Fruit fly (Drosophila melanogaster): ENCODE data around the gene Dhps.
"Not testable (repeated sequence)": the region's sequence is repeated elsewhere in the genome, so short reads cannot be mapped to it uniquely, and the experiment has no call there.

DNA sequence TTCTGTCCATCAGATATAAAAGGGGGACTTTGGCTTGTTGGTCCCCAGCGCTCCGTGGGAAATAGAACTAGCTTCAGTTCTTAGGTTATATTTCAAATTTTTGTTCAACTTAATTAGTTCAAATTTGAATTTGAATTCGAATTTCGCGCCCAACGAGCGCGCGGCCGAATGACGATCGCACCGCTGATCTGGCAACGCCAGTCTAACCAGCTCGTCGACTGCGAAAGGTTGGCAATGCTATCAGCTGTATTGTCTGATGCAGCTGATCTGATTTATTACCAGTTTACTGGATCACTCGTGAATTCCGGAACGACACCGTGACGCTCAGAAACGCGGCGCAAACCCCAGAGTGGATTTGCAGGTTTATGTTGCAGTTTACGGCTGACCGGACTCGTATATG lies 40.3 kb downstream of the Dhps start, which contains the start of gene Dscam4:
- TF ChIP-seq pan (optimal IDR thresholded peaks at IDR 0.05); EcR (GFP tag; optimal IDR thresholded peaks at IDR 0.05); Dll (optimal IDR thresholded peaks at IDR 0.05); psq (optimal IDR thresholded peaks at IDR 0.05); CG8478 (optimal IDR thresholded peaks at IDR 0.05); usp (GFP tag; optimal IDR thresholded peaks at IDR 0.05): not testable (repeated sequence)
